Worm (Caenorhabditis elegans) whole organism, late embryonic: ENCODE measurements around the gene clec-121.
A peak's percentile ranks its signal among the peaks of the same experiment; 100 is the strongest.

Experiments used
- C08G9.2 ChIP-seq: sonication (generic microtip); optimal IDR thresholded peaks from 2 replicates; lab custom pipeline; 2016; ENCODE audit warnings: mild to moderate bottlenecking, missing genetic modification characterization, moderate library complexity, missing compliant biosample characterization
- C38D4.7 ChIP-seq: fragments of 200-800 bp; sonication (Bioruptor generic); optimal IDR thresholded peaks from 2 replicates; lab custom pipeline; 2018; ENCODE audit warnings: mild to moderate bottlenecking, missing genetic modification characterization, moderate library complexity, missing compliant biosample characterization
- K02D7.2 ChIP-seq: sonication (generic microtip); optimal IDR thresholded peaks from 2 replicates; lab custom pipeline; 2017; ENCODE audit warnings: mild to moderate bottlenecking, missing genetic modification characterization, missing compliant biosample characterization
- T23F11.4 ChIP-seq: fragments of 200-800 bp; sonication (Bioruptor generic); optimal IDR thresholded peaks from 2 replicates; lab custom pipeline; 2018; ENCODE audit warnings: mild to moderate bottlenecking, missing genetic modification characterization, missing compliant biosample characterization
- ceh-14 ChIP-seq: sonication (generic microtip); optimal IDR thresholded peaks from 2 replicates; lab custom pipeline; 2016; ENCODE audit warnings: missing genotype, missing genetic modification characterization, missing compliant biosample characterization
- ceh-18 ChIP-seq: sonication (generic microtip); optimal IDR thresholded peaks from 2 replicates; lab custom pipeline; 2016; ENCODE audit warnings: missing genetic modification characterization, missing compliant biosample characterization
- ceh-19 ChIP-seq: fragments of 200-800 bp; sonication (Bioruptor generic); optimal IDR thresholded peaks from 2 replicates; lab custom pipeline; 2018; ENCODE audit warnings: mild to moderate bottlenecking, missing genetic modification characterization, missing compliant biosample characterization
- ceh-2 ChIP-seq: sonication (generic microtip); optimal IDR thresholded peaks from 2 replicates; lab custom pipeline; 2016; ENCODE audit warnings: missing genotype, missing genetic modification characterization, missing compliant biosample characterization
- ceh-22 ChIP-seq: sonication (generic microtip); optimal IDR thresholded peaks from 2 replicates; lab custom pipeline; 2017; ENCODE audit warnings: missing biosample characterization, missing genetic modification characterization
- ceh-31 ChIP-seq: sonication (generic microtip); optimal IDR thresholded peaks from 2 replicates; lab custom pipeline; 2016; ENCODE audit warnings: missing genetic modification characterization, missing compliant biosample characterization
- ceh-34 ChIP-seq: sonication (generic microtip); optimal IDR thresholded peaks from 2 replicates; lab custom pipeline; 2016; ENCODE audit warnings: mild to moderate bottlenecking, missing genetic modification characterization, missing compliant biosample characterization
- ceh-48 ChIP-seq: sonication (generic microtip); optimal IDR thresholded peaks from 2 replicates; lab custom pipeline; 2016; ENCODE audit warnings: missing genetic modification characterization, inconsistent platforms, missing compliant biosample characterization
- ceh-6 ChIP-seq: fragments of 200-800 bp; sonication (Bioruptor generic); optimal IDR thresholded peaks from 2 replicates; lab custom pipeline; 2018; ENCODE audit warnings: mild to moderate bottlenecking, missing genetic modification characterization, missing compliant biosample characterization
- ceh-9 ChIP-seq: sonication (generic microtip); optimal IDR thresholded peaks from 2 replicates; lab custom pipeline; 2016; ENCODE audit warnings: mild to moderate bottlenecking, missing genetic modification characterization, inconsistent platforms, missing compliant biosample characterization
- che-1 ChIP-seq: sonication (generic microtip); optimal IDR thresholded peaks from 2 replicates; lab custom pipeline; 2016; ENCODE audit warnings: mild to moderate bottlenecking, missing genetic modification characterization, missing compliant biosample characterization
- dve-1 ChIP-seq: sonication (generic microtip); optimal IDR thresholded peaks from 2 replicates; lab custom pipeline; 2017; ENCODE audit warnings: antibody characterized with exemption, mild to moderate bottlenecking, missing genetic modification characterization, missing compliant biosample characterization
- elt-2 ChIP-seq: sonication (generic microtip); optimal IDR thresholded peaks from 2 replicates; lab custom pipeline; 2016; ENCODE audit warnings: missing genetic modification reagents, missing genetic modification characterization, missing compliant biosample characterization
- eyg-1 ChIP-seq: sonication (generic microtip); optimal IDR thresholded peaks from 2 replicates; lab custom pipeline; 2016; ENCODE audit warnings: missing genotype, missing genetic modification characterization, missing compliant biosample characterization
- fkh-10 ChIP-seq: fragments of 150-350 bp; optimal IDR thresholded peaks from 2 replicates; lab custom pipeline; 2014; ENCODE audit warnings: missing biosample characterization, missing genetic modification reagents, missing genetic modification characterization
- gmeb-2 ChIP-seq: sonication (generic microtip); optimal IDR thresholded peaks from 2 replicates; lab custom pipeline; 2016; ENCODE audit warnings: missing genetic modification characterization, inconsistent platforms, missing compliant biosample characterization
- hlh-30 ChIP-seq: sonication (generic microtip); optimal IDR thresholded peaks from 2 replicates; lab custom pipeline; 2017; ENCODE audit warnings: antibody characterized with exemption, missing genetic modification characterization, missing compliant biosample characterization; ENCODE audit not compliant: insufficient read depth
- hlh-8 ChIP-seq: sonication (generic microtip); optimal IDR thresholded peaks from 2 replicates; lab custom pipeline; 2016; ENCODE audit warnings: missing genotype, missing genetic modification characterization, missing compliant biosample characterization
- lim-6 ChIP-seq: sonication (generic microtip); optimal IDR thresholded peaks from 2 replicates; lab custom pipeline; 2016; ENCODE audit warnings: missing genetic modification characterization, missing compliant biosample characterization
- nfya-1 ChIP-seq: sonication (generic microtip); optimal IDR thresholded peaks from 2 replicates; lab custom pipeline; 2017; ENCODE audit warnings: missing genetic modification characterization, mild to moderate bottlenecking, missing compliant biosample characterization, antibody characterized with exemption, moderate library complexity
- odd-2 ChIP-seq: sonication (generic microtip); optimal IDR thresholded peaks from 2 replicates; lab custom pipeline; 2017; ENCODE audit warnings: antibody characterized with exemption, mild to moderate bottlenecking, missing genetic modification characterization, missing compliant biosample characterization
- pag-3 ChIP-seq: sonication (generic microtip); optimal IDR thresholded peaks from 2 replicates; lab custom pipeline; 2016; ENCODE audit warnings: missing compliant biosample characterization, missing genetic modification characterization, borderline replicate concordance
- pha-2 ChIP-seq: sonication (generic microtip); optimal IDR thresholded peaks from 2 replicates; lab custom pipeline; 2017; ENCODE audit warnings: mild to moderate bottlenecking, missing genetic modification characterization, missing compliant biosample characterization
- rnt-1 ChIP-seq: sonication (generic microtip); optimal IDR thresholded peaks from 2 replicates; lab custom pipeline; 2016; ENCODE audit warnings: missing genetic modification characterization, missing compliant biosample characterization
- sox-4 ChIP-seq: sonication (generic microtip); optimal IDR thresholded peaks from 2 replicates; lab custom pipeline; 2017; ENCODE audit warnings: mild to moderate bottlenecking, missing genetic modification characterization, inconsistent platforms, missing compliant biosample characterization
- tbx-2 ChIP-seq: sonication (generic microtip); optimal IDR thresholded peaks from 2 replicates; lab custom pipeline; 2016; ENCODE audit warnings: missing genetic modification characterization, missing compliant biosample characterization
- ttx-3 ChIP-seq: sonication (generic microtip); optimal IDR thresholded peaks from 2 replicates; lab custom pipeline; 2016; ENCODE audit warnings: missing genetic modification reagents, missing genetic modification characterization, missing compliant biosample characterization
- unc-3 ChIP-seq, 2 experiments: fragments of 200-800 bp in 1 of 2; sonication (Bioruptor generic) in 1 of 2; sonication (generic microtip) in 1 of 2; conservative IDR thresholded peaks in 1 of 2; optimal IDR thresholded peaks in 1 of 2; 2 replicates each; pipeline versions ENCODE4 v1.3.6 to Lab custom; 2016 to 2022; ENCODE audit warnings: missing compliant biosample characterization in 2 of 2, missing genetic modification characterization in 2 of 2, missing genetic modification reagents in 1 of 2
- unc-42 ChIP-seq: sonication (generic microtip); optimal IDR thresholded peaks from 2 replicates; lab custom pipeline; 2016; ENCODE audit warnings: missing genotype, missing genetic modification characterization, missing compliant biosample characterization
- unc-55 ChIP-seq: sonication (generic microtip); optimal IDR thresholded peaks from 2 replicates; lab custom pipeline; 2017; ENCODE audit warnings: missing biosample characterization, missing genetic modification reagents, missing genetic modification characterization
- unc-86 ChIP-seq: sonication (generic microtip); optimal IDR thresholded peaks from 2 replicates; lab custom pipeline; 2016; ENCODE audit warnings: missing genetic modification characterization, missing compliant biosample characterization

Gene clec-121

ce11 chrII:3068646-3069045 lies 33.5 kb upstream of the clec-121 start:
- TF ChIP-seq pag-3 (tag; lab: Kevin White, UChicago) (no peak), ceh-48 (tag; lab: Kevin White, UChicago) (peak; percentile 16), K02D7.2 (tag; lab: Kevin White, UChicago) (no peak), pha-2 (tag; lab: Kevin White, UChicago) (no peak)

ce11 chrII:3070182-3070581 lies 31.9 kb upstream of the clec-121 start:
- TF ChIP-seq ceh-48 (tag; lab: Kevin White, UChicago) = peak; percentile 39
- no peak for TF ChIP-seq ceh-19 (GFP tag; lab: Kevin White, UChicago)
- no peak for TF ChIP-seq ceh-14 (tag; lab: Kevin White, UChicago)
- no peak for TF ChIP-seq hlh-30 (tag; lab: Kevin White, UChicago)

- TF ChIP-seq ceh-9 (tag; lab: Kevin White, UChicago) (no peak), lim-6 (tag; lab: Kevin White, UChicago) (no peak), hlh-8 (tag; lab: Kevin White, UChicago) (no peak), ceh-34 (tag; lab: Kevin White, UChicago) (no peak), ceh-22 (tag; lab: Kevin White, UChicago) (no peak), ttx-3 (tag; lab: Kevin White, UChicago) (no peak), elt-2 (tag; lab: Kevin White, UChicago) (no peak)
Observed at ce11 chrII:3071012-3071749, 30.9 kb upstream of the clec-121 start, which contains the start of gene Y25C1A.7. Gene Y25C1A.7, minus strand, starts transcription at chrII:3071062.

- TF ChIP-seq pha-2 (tag; lab: Kevin White, UChicago) (peak; percentile 26), odd-2 (no peak), ceh-14 (tag; lab: Kevin White, UChicago) (peak; percentile 38), unc-86 (tag; lab: Kevin White, UChicago) (peak; percentile 15), lim-6 (tag; lab: Kevin White, UChicago) (no peak), hlh-30 (tag; lab: Kevin White, UChicago) (peak; percentile 82), ceh-19 (GFP tag; lab: Kevin White, UChicago) (peak; percentile 42), gmeb-2 (tag; lab: Kevin White, UChicago) (no peak), C38D4.7 (GFP tag; lab: Kevin White, UChicago) (peak; percentile 20), rnt-1 (tag; lab: Kevin White, UChicago) (peak; percentile 59), unc-42 (tag; lab: Kevin White, UChicago) (peak; percentile 80), che-1 (peak; percentile 15), unc-55 (peak; percentile 71), nfya-1 (tag; lab: Kevin White, UChicago) (peak; percentile 94), fkh-10 (GFP tag; lab: Kevin White, UChicago) (no peak), ceh-2 (tag; lab: Kevin White, UChicago) (peak; percentile 34), C08G9.2 (tag; lab: Kevin White, UChicago) (peak; percentile 35), T23F11.4 (GFP tag; lab: Kevin White, UChicago) (peak; percentile 41), ceh-48 (tag; lab: Kevin White, UChicago) (no peak), ceh-31 (tag; lab: Kevin White, UChicago) (peak; percentile 79), sox-4 (tag; lab: Kevin White, UChicago) (peak; percentile 53), unc-3 (GFP tag; conservative IDR thresholded peaks at IDR 0.05; lab: Robert Waterston, UW) (peak; percentile 52; the same call in 1 of the 2 replicates), unc-3 (tag; optimal IDR thresholded peaks at IDR 0.05; lab: Kevin White, UChicago) (peak; percentile 38), ceh-6 (GFP tag; lab: Kevin White, UChicago) (peak; percentile 38), dve-1 (no peak), tbx-2 (tag; lab: Kevin White, UChicago) (peak; percentile 63), elt-2 (tag; lab: Kevin White, UChicago) (peak; percentile 69), eyg-1 (tag; lab: Kevin White, UChicago) (no peak), ceh-18 (tag; lab: Kevin White, UChicago) (peak; percentile 49), ceh-34 (tag; lab: Kevin White, UChicago) (peak; percentile 93)
Observed at ce11 chrII:3076915-3077314, 25.2 kb upstream of the clec-121 start, which contains the start of gene Y25C1A.8. Gene Y25C1A.8, minus strand, starts transcription at chrII:3076959.
